Fruit fly (Drosophila melanogaster): ENCODE data around the gene tho2.

The tho2 gene

dm6 chr2L:2180120-2180539, 35.1 kb upstream of the tho2 start (continued):
- TF ChIP-seq CG6792 (GFP tag; optimal IDR thresholded peaks at IDR 0.05) = peak; percentile 86
- peak; percentile 84 for TF ChIP-seq dsx (GFP tag; optimal IDR thresholded peaks at IDR 0.05; ENCODE audit: poor library complexity, severe bottlenecking)
- peak; percentile 89 for TF ChIP-seq CG32006 (GFP tag; optimal IDR thresholded peaks at IDR 0.05)
- TF ChIP-seq CG15336 (GFP tag; IDR thresholded peaks at IDR 0.05) = peak; percentile 92
- peak; percentile 87 for TF ChIP-seq Eip75B (GFP tag; optimal IDR thresholded peaks at IDR 0.05)
- peak; percentile 65 for TF ChIP-seq dac (GFP tag; optimal IDR thresholded peaks at IDR 0.05)
- TF ChIP-seq Lpt (GFP tag; optimal IDR thresholded peaks at IDR 0.05) = peak; percentile 81
- TF ChIP-seq CG16779 (tag; optimal IDR thresholded peaks at IDR 0.05) = peak; percentile 72
- TF ChIP-seq CG8319 (GFP tag; optimal IDR thresholded peaks at IDR 0.05) = peak; percentile 72
- TF ChIP-seq pdm3 (GFP tag; optimal IDR thresholded peaks at IDR 0.05) = peak; percentile 86
- peak; percentile 83 for TF ChIP-seq net (GFP tag; optimal IDR thresholded peaks at IDR 0.05)
- TF ChIP-seq Blimp-1 (GFP tag; optimal IDR thresholded peaks at IDR 0.05) = peak; percentile 12
- peak; percentile 79 for TF ChIP-seq Smox (GFP tag; optimal IDR thresholded peaks at IDR 0.05)
- peak; percentile 35 for TF ChIP-seq fd85E (GFP tag; optimal IDR thresholded peaks at IDR 0.05)

- TF ChIP-seq fkh (GFP tag; optimal IDR thresholded peaks at IDR 0.05) (peak; percentile 34), vri (GFP tag; optimal IDR thresholded peaks at IDR 0.05) (peak; percentile 19), CG3919 (GFP tag; optimal IDR thresholded peaks at IDR 0.05) (no peak)
Measured at dm6 chr2L:2179366-2179765, 34.4 kb upstream of the tho2 start.

dm6 chr2L:2178810-2179143, 33.8 kb upstream of the tho2 start:
- TF ChIP-seq Smox (GFP tag; optimal IDR thresholded peaks at IDR 0.05) (no peak), CG6163 (GFP tag; IDR thresholded peaks at IDR 0.05) (no peak), Sox14 (GFP tag; optimal IDR thresholded peaks at IDR 0.05) (peak; percentile 3), Lpt (GFP tag; optimal IDR thresholded peaks at IDR 0.05) (no peak), pdm3 (GFP tag; optimal IDR thresholded peaks at IDR 0.05) (peak; percentile 11), OdsH (GFP tag; optimal IDR thresholded peaks at IDR 0.05) (peak; percentile 56), Ets96B (tag; optimal IDR thresholded peaks at IDR 0.05) (no peak), CG10631 (GFP tag; optimal IDR thresholded peaks at IDR 0.05) (peak; percentile 24), Hr39 (GFP tag; optimal IDR thresholded peaks at IDR 0.05) (peak; percentile 27), ss (GFP tag; optimal IDR thresholded peaks at IDR 0.05) (no peak), Eip78C (GFP tag) (peak; percentile 62), CG11762 (GFP tag; optimal IDR thresholded peaks at IDR 0.05; ENCODE audit: insufficient read depth) (no peak), achi (GFP tag; optimal IDR thresholded peaks at IDR 0.05) (peak; percentile 35), acj6 (GFP tag; optimal IDR thresholded peaks at IDR 0.05) (peak; percentile 40), CG32006 (GFP tag; optimal IDR thresholded peaks at IDR 0.05) (peak; percentile 14), svp (GFP tag) (peak; percentile 67), CG8119 (GFP tag; IDR thresholded peaks at IDR 0.05) (peak; percentile 50), CG6792 (GFP tag; optimal IDR thresholded peaks at IDR 0.05) (no peak), Hr4 (GFP tag; optimal IDR thresholded peaks at IDR 0.05) (peak; percentile 69)

- TF ChIP-seq acj6 (GFP tag; optimal IDR thresholded peaks at IDR 0.05) (no peak), esn (GFP tag; optimal IDR thresholded peaks at IDR 0.05) (peak; percentile 23), CG3919 (GFP tag; optimal IDR thresholded peaks at IDR 0.05) (peak; percentile 40), Lpt (GFP tag; optimal IDR thresholded peaks at IDR 0.05) (no peak), cyc (GFP tag; optimal IDR thresholded peaks at IDR 0.05) (no peak), CG6854 (GFP tag; optimal IDR thresholded peaks at IDR 0.05) (peak; percentile 54), Eip93F (GFP tag; optimal IDR thresholded peaks at IDR 0.05) (peak; percentile 55), CG6276 (GFP tag; optimal IDR thresholded peaks at IDR 0.05) (peak; percentile 51), achi (GFP tag; optimal IDR thresholded peaks at IDR 0.05) (no peak), CG7368 (GFP tag; optimal IDR thresholded peaks at IDR 0.05) (no peak), vri (GFP tag; optimal IDR thresholded peaks at IDR 0.05) (peak; percentile 52), ss (GFP tag; optimal IDR thresholded peaks at IDR 0.05) (peak; percentile 68 to 83), CG11902 (GFP tag; optimal IDR thresholded peaks at IDR 0.05) (no peak), Sox14 (GFP tag; optimal IDR thresholded peaks at IDR 0.05) (peak; percentile 42), Sox102F (GFP tag; optimal IDR thresholded peaks at IDR 0.05) (peak; percentile 75), Hr38 (GFP tag; optimal IDR thresholded peaks at IDR 0.05) (no peak), Sox15 (GFP tag; optimal IDR thresholded peaks at IDR 0.05) (no peak), spab (GFP tag; optimal IDR thresholded peaks at IDR 0.05) (peak; percentile 12), topi (GFP tag; optimal IDR thresholded peaks at IDR 0.05) (peak; percentile 54), dsx (GFP tag; optimal IDR thresholded peaks at IDR 0.05; ENCODE audit: poor library complexity, severe bottlenecking) (peak; percentile 69), CG6792 (GFP tag; optimal IDR thresholded peaks at IDR 0.05) (no peak), CG11294 (GFP tag; IDR thresholded peaks at IDR 0.05) (no peak)
Measured at dm6 chr2L:2177969-2178809, 33.2 kb upstream of the tho2 start, which contains the start of gene aop. TSS of gene aop (minus strand) at chr2L:2178754.

Measured in whole organism, prepupa.